Worm (Caenorhabditis elegans) whole organism, L4 larva: Measurements from ENCODE around the gene lev-8.
A peak's percentile ranks its signal among the peaks of the same experiment; 100 is the strongest.

Source experiments
- F10B5.3 ChIP-seq: sonication (generic microtip); optimal IDR thresholded peaks from 2 replicates; lab custom pipeline; 2016; ENCODE audit warnings: mild to moderate bottlenecking, missing genetic modification characterization, missing compliant biosample characterization
- F26F4.8 ChIP-seq: fragments of 200-800 bp; sonication (Bioruptor generic); conservative IDR thresholded peaks from 2 replicates; pipeline ENCODE4 v1.3.6; 2022; ENCODE audit warnings: missing genetic modification characterization, missing compliant biosample characterization
- F49E8.2 ChIP-seq: sonication (generic microtip); optimal IDR thresholded peaks from 2 replicates; lab custom pipeline; 2016; ENCODE audit warnings: missing compliant biosample characterization, mild to moderate bottlenecking, missing genetic modification characterization, borderline replicate concordance
- T20F7.1 ChIP-seq: fragments of 200-800 bp; sonication (Bioruptor generic); optimal IDR thresholded peaks from 2 replicates; lab custom pipeline; 2018; ENCODE audit warnings: mild to moderate bottlenecking, missing genetic modification characterization, missing compliant biosample characterization
- Y105C5A.15 ChIP-seq: fragments of 200-800 bp; sonication (Bioruptor generic); IDR thresholded peaks from 2 replicates; pipeline ENCODE4 v1.3.6; 2022; ENCODE audit warnings: missing genetic modification characterization, missing compliant biosample characterization
- ZK337.2 ChIP-seq: fragments of 200-800 bp; sonication (Bioruptor generic); IDR thresholded peaks from 2 replicates; pipeline ENCODE4 v1.3.6; 2022; ENCODE audit warnings: missing genetic modification reagents, missing genetic modification characterization, missing compliant biosample characterization
- aha-1 ChIP-seq: fragments of 150-350 bp; peaks from one replicate; lab custom pipeline; 2014; ENCODE audit warnings: missing biosample characterization, missing genetic modification characterization
- ceh-44 ChIP-seq: fragments of 200-800 bp; sonication (Bioruptor generic); IDR thresholded peaks from 2 replicates; pipeline ENCODE4 v1.3.6; 2022; ENCODE audit warnings: missing genetic modification reagents, missing genetic modification characterization, missing compliant biosample characterization
- ces-1 ChIP-seq: fragments of 150-350 bp; sonication (generic microtip); optimal IDR thresholded peaks from 4 replicates; lab custom pipeline; 2014; ENCODE audit warnings: missing biosample characterization, missing genetic modification reagents, missing genetic modification characterization
- dmd-6 ChIP-seq: fragments of 200-800 bp; sonication (Bioruptor generic); IDR thresholded peaks from 2 replicates; pipeline ENCODE4 v1.3.6; 2022; ENCODE audit warnings: missing genetic modification reagents, missing genetic modification characterization, missing compliant biosample characterization
- dpl-1 ChIP-seq: fragments of 150-350 bp; optimal IDR thresholded peaks from 2 replicates; lab custom pipeline; 2014; ENCODE audit warnings: missing biosample characterization, missing genetic modification reagents, missing genetic modification characterization
- duxl-1 ChIP-seq: sonication (generic microtip); optimal IDR thresholded peaks from 2 replicates; lab custom pipeline; 2016; ENCODE audit warnings: mild to moderate bottlenecking, missing genetic modification characterization, moderate library complexity, missing compliant biosample characterization; ENCODE audit not compliant: poor library complexity
- egl-27 ChIP-seq: sonication (generic microtip); optimal IDR thresholded peaks from 3 replicates; lab custom pipeline; 2017; ENCODE audit warnings: missing biosample characterization, missing genetic modification reagents, missing genetic modification characterization
- egl-43 ChIP-seq: fragments of 200-800 bp; sonication (Bioruptor generic); IDR thresholded peaks from 2 replicates; pipeline ENCODE4 v1.3.6; 2022; ENCODE audit warnings: missing genetic modification reagents, missing genetic modification characterization, missing compliant biosample characterization
- hlh-11 ChIP-seq: fragments of 200-800 bp; sonication (Bioruptor generic); optimal IDR thresholded peaks from 2 replicates; lab custom pipeline; 2018; ENCODE audit warnings: mild to moderate bottlenecking, missing genetic modification characterization, missing compliant biosample characterization
- hlh-30 ChIP-seq: sonication (generic microtip); optimal IDR thresholded peaks from 2 replicates; lab custom pipeline; 2017; ENCODE audit warnings: antibody characterized with exemption, mild to moderate bottlenecking, missing genetic modification characterization, missing compliant biosample characterization; ENCODE audit not compliant: insufficient read depth
- madf-9 ChIP-seq: fragments of 200-800 bp; sonication (Bioruptor generic); conservative IDR thresholded peaks from 2 replicates; pipeline ENCODE4 v1.3.6; 2022; ENCODE audit warnings: missing genetic modification reagents, missing genetic modification characterization, missing compliant biosample characterization
- mdl-1 ChIP-seq, 2 experiments: fragments of 150-350 bp in 1 of 2; sonication (generic microtip) in 1 of 2; optimal IDR thresholded peaks; 2 replicates each; lab custom pipeline; 2014 to 2017; ENCODE audit warnings: missing biosample characterization in 2 of 2, missing genetic modification characterization in 2 of 2
- mep-1 ChIP-seq: fragments of 150-350 bp; sonication (generic microtip); optimal IDR thresholded peaks from 3 replicates; lab custom pipeline; 2014; ENCODE audit warnings: missing biosample characterization, missing genetic modification characterization
- mes-2 ChIP-seq: sonication (generic microtip); optimal IDR thresholded peaks from 2 replicates; lab custom pipeline; 2016; ENCODE audit warnings: missing genotype, mild to moderate bottlenecking, missing genetic modification characterization, missing compliant biosample characterization; ENCODE audit not compliant: poor library complexity, severe bottlenecking
- mxl-3 ChIP-seq: fragments of 200-800 bp; sonication (Bioruptor generic); optimal IDR thresholded peaks from 2 replicates; lab custom pipeline; 2018; ENCODE audit warnings: mild to moderate bottlenecking, missing genetic modification characterization, missing compliant biosample characterization
- nhr-28 ChIP-seq: fragments of 150-350 bp; optimal IDR thresholded peaks from 2 replicates; lab custom pipeline; 2014; ENCODE audit warnings: missing biosample characterization, missing genetic modification characterization
- nhr-6 ChIP-seq: fragments of 150-350 bp; optimal IDR thresholded peaks from 2 replicates; lab custom pipeline; 2014; ENCODE audit warnings: missing biosample characterization, missing genetic modification characterization
- pha-4 ChIP-seq, 2 experiments: fragments of 150-350 bp in 1 of 2; fragments of 200-800 bp in 1 of 2; sonication (Bioruptor generic) in 1 of 2; IDR thresholded peaks in 1 of 2; optimal IDR thresholded peaks in 1 of 2; 2 replicates each; pipeline versions ENCODE4 v1.3.6 to Lab custom; 2014 to 2022; ENCODE audit warnings: missing genetic modification characterization in 2 of 2, missing genetic modification reagents in 2 of 2, missing biosample characterization in 1 of 2, missing compliant biosample characterization in 1 of 2
- saeg-2 ChIP-seq: fragments of 200-800 bp; sonication (Bioruptor generic); IDR thresholded peaks from 2 replicates; pipeline ENCODE4 v1.3.6; 2022; ENCODE audit warnings: missing genetic modification reagents, missing genetic modification characterization, missing compliant biosample characterization
- snpc-1.2 ChIP-seq: fragments of 200-800 bp; sonication (Bioruptor generic); IDR thresholded peaks from 2 replicates; pipeline ENCODE4 v1.3.6; 2022; ENCODE audit warnings: missing genetic modification reagents, missing genetic modification characterization, missing compliant biosample characterization
- spr-3 ChIP-seq: fragments of 200-800 bp; sonication (Bioruptor generic); optimal IDR thresholded peaks from 2 replicates; lab custom pipeline; 2018; ENCODE audit warnings: mild to moderate bottlenecking, missing genetic modification characterization, missing compliant biosample characterization
- tag-97 ChIP-seq: fragments of 200-800 bp; sonication (Bioruptor generic); IDR thresholded peaks from 2 replicates; pipeline ENCODE4 v1.3.6; 2022; ENCODE audit warnings: missing genetic modification characterization, missing compliant biosample characterization
- unc-130 ChIP-seq: sonication (generic microtip); optimal IDR thresholded peaks from 2 replicates; lab custom pipeline; 2016; ENCODE audit warnings: missing genetic modification reagents, missing genetic modification characterization, missing compliant biosample characterization
- unc-39 ChIP-seq: sonication (generic microtip); optimal IDR thresholded peaks from 2 replicates; lab custom pipeline; 2017; ENCODE audit warnings: missing biosample characterization, missing genetic modification characterization
- unc-62 ChIP-seq, 3 experiments: fragments of 150-350 bp in 1 of 3; sonication (generic microtip); optimal IDR thresholded peaks in 2 of 3; peaks in 1 of 3; 1 replicate in 1 of 3; 2 replicates in 2 of 3; lab custom pipeline; 2014 to 2017; ENCODE audit warnings: missing biosample characterization in 3 of 3, missing genetic modification characterization in 3 of 3, missing genetic modification reagents in 3 of 3, missing genotype in 1 of 3

lev-8 gene

ce11 chrX:11522058-11522757 is 38.5 kb upstream of the lev-8 start, which contains the start of gene sdc-2 (continued):
- TF ChIP-seq spr-3 (GFP tag; lab: Kevin White, UChicago) (no peak), madf-9 (peak; percentile 26; the same call in 1 of the 2 replicates), aha-1 (tag; lab: Kevin White, UChicago) (peak; percentile 97), mes-2 (tag; lab: Kevin White, UChicago) (peak; percentile 88), saeg-2 (GFP tag; lab: Robert Waterston, UW) (0 out of 2 replicates have a peak, but pooled peaks have one; percentile 66), F49E8.2 (tag; lab: Kevin White, UChicago) (no peak), ZK337.2 (GFP tag; lab: Robert Waterston, UW) (no peak), dpl-1 (GFP tag; lab: Kevin White, UChicago) (peak; percentile 39), mep-1 (tag; lab: Kevin White, UChicago) (peak; percentile 97), F26F4.8 (no peak), ceh-44 (GFP tag; lab: Robert Waterston, UW) (no peak), F10B5.3 (tag; lab: Kevin White, UChicago) (peak; percentile 30), egl-27 (tag; lab: Kevin White, UChicago) (no peak)
- TF ChIP-seq, all 104 proteins: peak for 41

- peak in 1 of 2 experiments; percentile 91 for TF ChIP-seq unc-62 (GFP tag; optimal IDR thresholded peaks at IDR 0.05 in 1 of 2; lab: Kevin White, UChicago)
- TF ChIP-seq unc-62 (tag; optimal IDR thresholded peaks at IDR 0.05; lab: Kevin White, UChicago), result no peak
- TF ChIP-seq snpc-1.2 (GFP tag; lab: Robert Waterston, UW), result no peak
- TF ChIP-seq hlh-30 (tag; lab: Kevin White, UChicago), result no peak
- TF ChIP-seq, all 104 proteins: peak for 1
Observed at ce11 chrX:11523704-11524103, 37.0 kb upstream of the lev-8 start.

DNA sequence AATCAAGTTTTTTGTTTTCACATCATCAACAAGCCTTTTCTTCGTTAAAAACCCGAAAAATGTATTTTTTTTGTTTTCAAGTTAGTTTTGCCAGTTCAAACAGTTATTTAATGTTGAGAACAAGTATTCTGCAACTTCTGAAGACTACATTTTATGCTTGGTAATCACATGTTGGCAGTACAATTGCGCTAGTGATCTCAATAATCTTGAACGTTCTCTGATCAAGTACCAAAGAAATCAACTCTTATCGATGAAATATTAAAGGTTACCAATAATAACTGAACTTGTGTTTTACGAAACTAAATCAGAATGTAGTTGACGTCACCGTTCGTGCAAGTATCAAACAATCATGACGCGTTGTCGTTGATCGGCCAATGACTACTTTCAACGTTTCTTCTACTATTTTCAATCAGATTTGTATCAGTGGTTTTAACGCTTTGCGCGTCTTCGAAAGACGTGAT is 27.1 kb upstream of the lev-8 start, which contains the start of gene C35C5.8:
TSS of gene C35C5.8 (plus strand) at position 51 of the 461 bp plus-strand sequence.
- no peak for TF ChIP-seq nhr-6 (tag; lab: Kevin White, UChicago)
- no peak for TF ChIP-seq unc-130
- peak in 1 of 2 experiments; percentile 71 for TF ChIP-seq unc-62 (GFP tag; optimal IDR thresholded peaks at IDR 0.05 in 1 of 2; lab: Kevin White, UChicago)
- no peak for TF ChIP-seq unc-62 (tag; optimal IDR thresholded peaks at IDR 0.05; lab: Kevin White, UChicago)
- peak; percentile 77 for TF ChIP-seq nhr-28 (tag; lab: Kevin White, UChicago)
- TF ChIP-seq dmd-6, result peak; percentile 36
- TF ChIP-seq mxl-3 (GFP tag; lab: Kevin White, UChicago), result peak; percentile 4
- peak; percentile 18 for TF ChIP-seq hlh-11 (tag; lab: Kevin White, UChicago)
- peak in 1 of 2 experiments; percentile 17 for TF ChIP-seq mdl-1 (tag; optimal IDR thresholded peaks at IDR 0.05; lab: Kevin White, UChicago)
- TF ChIP-seq T20F7.1 (GFP tag; lab: Kevin White, UChicago), result no peak

- TF ChIP-seq Y105C5A.15 (GFP tag; lab: Robert Waterston, UW), result no peak
- TF ChIP-seq pha-4 (GFP tag; IDR thresholded peaks at IDR 0.05; lab: Robert Waterston, UW), result no peak
- TF ChIP-seq pha-4 (tag; optimal IDR thresholded peaks at IDR 0.05; lab: Kevin White, UChicago), result no peak
- TF ChIP-seq ces-1 (GFP tag; lab: Kevin White, UChicago), result no peak
- TF ChIP-seq egl-43 (GFP tag; lab: Robert Waterston, UW), result no peak
- TF ChIP-seq nhr-28 (tag; lab: Kevin White, UChicago), result peak; percentile 28
- TF ChIP-seq unc-39 (tag; lab: Kevin White, UChicago), result no peak
- 0 out of 2 replicates have a peak, but pooled peaks have one; percentile 11 for TF ChIP-seq dmd-6
- peak; percentile 15 for TF ChIP-seq mxl-3 (GFP tag; lab: Kevin White, UChicago)
- TF ChIP-seq tag-97 (GFP tag; lab: Robert Waterston, UW), result no peak
- peak; percentile 12 for TF ChIP-seq hlh-30 (tag; lab: Kevin White, UChicago)
- no peak for TF ChIP-seq duxl-1 (tag; lab: Kevin White, UChicago)
Observed at ce11 chrX:11534443-11534842, 26.3 kb upstream of the lev-8 start.
